Worm (Caenorhabditis elegans): ENCODE data around the gene sftb-6.

- TF ChIP-seq unc-130 (tag; optimal IDR thresholded peaks at IDR 0.05) (no peak), skn-1 (tag; optimal IDR thresholded peaks at IDR 0.05) (no peak), fkh-4 (tag; optimal IDR thresholded peaks at IDR 0.05; ENCODE audit: borderline replicate concordance) (no peak)
These were observed 9.5 kb downstream of the sftb-6 start for ce11 chrII:107703-108102.

Data from whole organism, L1 larva.